Worm (Caenorhabditis elegans) whole organism, early embryonic: ENCODE measurements around the gene C48B4.12.

ENCODE experiments used
- B0310.2 ChIP-seq: sonication (generic microtip); optimal IDR thresholded peaks from 2 replicates; lab custom pipeline; 2016; ENCODE audit warnings: mild to moderate bottlenecking, missing genetic modification characterization, missing compliant biosample characterization
- ama-1 ChIP-seq: fragments of 150-350 bp; optimal IDR thresholded peaks from 2 replicates; lab custom pipeline; 2014
- ceh-13 ChIP-seq: fragments of 200-800 bp; sonication (Bioruptor generic); optimal IDR thresholded peaks from 2 replicates; lab custom pipeline; 2018; ENCODE audit warnings: mild to moderate bottlenecking, missing genetic modification characterization, missing compliant biosample characterization
- ceh-36 ChIP-seq: sonication (generic microtip); optimal IDR thresholded peaks from 2 replicates; lab custom pipeline; 2016; ENCODE audit warnings: missing genetic modification characterization, inconsistent platforms, missing compliant biosample characterization
- ets-7 ChIP-seq: sonication (generic microtip); optimal IDR thresholded peaks from 2 replicates; lab custom pipeline; 2016; ENCODE audit warnings: missing genotype, missing genetic modification characterization, missing compliant biosample characterization
- hmg-4 ChIP-seq: fragments of 200-800 bp; sonication (Bioruptor generic); optimal IDR thresholded peaks from 2 replicates; lab custom pipeline; 2018; ENCODE audit warnings: mild to moderate bottlenecking, missing genetic modification characterization, missing compliant biosample characterization
- tbx-37 ChIP-seq: fragments of 200-800 bp; sonication (Bioruptor generic); conservative IDR thresholded peaks from 2 replicates; pipeline ENCODE4 v1.3.6; 2022; ENCODE audit warnings: missing genetic modification reagents, missing genetic modification characterization, missing compliant biosample characterization

- TF ChIP-seq hmg-4 = no peak
- TF ChIP-seq ama-1 (lab: Kevin White, UChicago) = no peak
- no peak for TF ChIP-seq B0310.2
- TF ChIP-seq ets-7 (tag; lab: Kevin White, UChicago) = no peak
- no peak for TF ChIP-seq tbx-37 (GFP tag; lab: Robert Waterston, UW)
- TF ChIP-seq ceh-13 (GFP tag; lab: Kevin White, UChicago) = no peak
- TF ChIP-seq ceh-36 (tag; lab: Kevin White, UChicago) = no peak
These were observed 39.9 kb downstream of the C48B4.12 start, which contains the start of gene gei-13 for ce11 chrIII:9637016-9637415.
